Worm (Caenorhabditis elegans): ENCODE measurements around the gene idh-2.

DNA sequence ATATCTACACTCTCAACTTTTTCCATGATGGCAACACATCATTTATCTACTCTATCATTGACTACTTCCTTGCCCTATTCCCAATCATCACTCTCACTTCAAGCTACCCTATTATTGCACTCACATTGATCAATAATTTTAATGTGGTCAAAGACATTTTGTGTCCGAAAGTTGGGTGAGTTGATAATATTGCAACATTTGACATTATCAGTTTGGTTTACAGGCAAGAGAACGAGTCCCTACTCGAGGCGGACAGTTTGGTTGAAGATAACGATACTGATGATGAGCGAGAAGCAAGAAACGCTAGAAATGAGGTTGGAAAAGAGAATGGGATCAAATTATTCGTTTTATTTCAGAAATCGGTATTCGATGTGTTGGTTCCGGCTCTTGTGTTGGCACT lies 48.9 kb downstream of the idh-2 start:
- no peak for TF ChIP-seq ztf-29 (GFP tag; IDR thresholded peaks at IDR 0.05)
- no peak for TF ChIP-seq med-1 (GFP tag; optimal IDR thresholded peaks at IDR 0.05; ENCODE audit: insufficient read depth)
- TF ChIP-seq flt-1 (GFP tag; IDR thresholded peaks at IDR 0.05): no peak
- TF ChIP-seq ref-1 (GFP tag; conservative IDR thresholded peaks at IDR 0.05): no peak
- no peak for TF ChIP-seq tab-1 (GFP tag; IDR thresholded peaks at IDR 0.05)
- no peak for TF ChIP-seq klf-2 (GFP tag; conservative IDR thresholded peaks at IDR 0.05)

Data from whole organism, midembryonic.